Worm (Caenorhabditis elegans) whole organism, L1 larva: ENCODE results near the gene C08G5.6.

Experiments used
- C16A3.4 ChIP-seq: fragments of 150-350 bp; optimal IDR thresholded peaks from 2 replicates; lab custom pipeline; 2014; ENCODE audit warnings: missing biosample characterization, missing genetic modification characterization
- alr-1 ChIP-seq: fragments of 200-800 bp; sonication (Bioruptor generic); optimal IDR thresholded peaks from 2 replicates; lab custom pipeline; 2018; ENCODE audit warnings: borderline replicate concordance, mild to moderate bottlenecking, missing genetic modification characterization, missing compliant biosample characterization
- blmp-1 ChIP-seq: fragments of 150-350 bp; optimal IDR thresholded peaks from 2 replicates; lab custom pipeline; 2014; ENCODE audit warnings: missing biosample characterization, missing genetic modification characterization
- ceh-82 ChIP-seq, 3 experiments: fragments of 150-350 bp in 1 of 3; sonication (generic microtip) in 2 of 3; optimal IDR thresholded peaks; 2 replicates each; lab custom pipeline; 2014 to 2017; ENCODE audit warnings: missing biosample characterization in 3 of 3, missing genetic modification characterization in 3 of 3
- egl-27 ChIP-seq, 2 experiments: fragments of 150-350 bp in 1 of 2; sonication (generic microtip); optimal IDR thresholded peaks; 3 replicates each; lab custom pipeline; 2017 to 2018; ENCODE audit warnings: missing biosample characterization in 2 of 2, missing genetic modification characterization in 2 of 2, missing genetic modification reagents in 2 of 2
- fkh-10 ChIP-seq: sonication (generic microtip); optimal IDR thresholded peaks from 2 replicates; lab custom pipeline; 2017; ENCODE audit warnings: missing biosample characterization, missing genetic modification reagents, missing genetic modification characterization
- fos-1 ChIP-seq: fragments of 150-350 bp; optimal IDR thresholded peaks from 2 replicates; lab custom pipeline; 2014; ENCODE audit warnings: missing biosample characterization, missing genetic modification characterization
- nhr-84 ChIP-seq: sonication (generic microtip); optimal IDR thresholded peaks from 2 replicates; lab custom pipeline; 2017; ENCODE audit warnings: missing biosample characterization, missing genetic modification characterization

- TF ChIP-seq fkh-10 (GFP tag; lab: Kevin White, UChicago): no peak
- no peak for TF ChIP-seq blmp-1 (tag; lab: Kevin White, UChicago)
- TF ChIP-seq C16A3.4 (tag; lab: Kevin White, UChicago): no peak
- no peak for TF ChIP-seq egl-27 (tag; optimal IDR thresholded peaks at IDR 0.05; lab: Kevin White, UChicago)
- no peak for TF ChIP-seq fos-1 (tag; lab: Kevin White, UChicago)
- TF ChIP-seq nhr-84 (tag; lab: Kevin White, UChicago): no peak
- TF ChIP-seq ceh-82 (tag; optimal IDR thresholded peaks at IDR 0.05; lab: Kevin White, UChicago): no peak
- no peak for TF ChIP-seq alr-1 (tag; lab: Kevin White, UChicago)
Observed at ce11 chrII:803009-803408, 32.7 kb downstream of the C08G5.6 start, which contains the start of gene F46F5.13.
